Worm (Caenorhabditis elegans) whole organism, mixed stage, embryonic: ENCODE results near the gene msrp-3.
"Not testable (repeated sequence)": the region's sequence is repeated elsewhere in the genome, so short reads cannot be mapped to it uniquely, and the experiment has no call there.

Source experiments
- ces-1 ChIP-seq: fragments of 150-350 bp; optimal IDR thresholded peaks from 2 replicates; lab custom pipeline; 2014; ENCODE audit warnings: missing biosample characterization, missing genetic modification reagents, missing genetic modification characterization
- lin-13 ChIP-seq: fragments of 150-350 bp; optimal IDR thresholded peaks from 2 replicates; lab custom pipeline; 2014; ENCODE audit warnings: missing biosample characterization, missing genetic modification characterization
- snpc-4 ChIP-seq: fragments of 150-350 bp; optimal IDR thresholded peaks from 2 replicates; lab custom pipeline; 2014; ENCODE audit warnings: missing biosample characterization, missing genetic modification characterization

DNA sequence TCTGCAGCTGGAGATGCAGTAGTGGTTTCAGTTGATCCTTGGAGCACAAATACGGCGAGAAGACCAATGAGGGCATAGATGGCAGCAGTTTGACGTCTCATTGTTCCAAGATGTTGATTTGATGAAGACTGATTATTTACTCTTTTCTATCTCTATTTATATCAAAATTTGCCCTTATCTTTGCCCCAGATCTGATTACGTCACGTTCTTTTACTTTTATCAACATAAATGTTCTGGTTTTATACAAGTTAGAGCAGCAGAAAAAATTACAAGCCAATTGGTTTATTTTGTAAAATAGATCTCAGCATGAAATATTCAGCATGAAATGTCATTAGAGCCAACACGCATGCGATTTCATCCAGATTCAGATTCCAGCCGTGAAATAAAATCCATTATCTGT, 8.1 kb upstream of the msrp-3 start, which contains the start of gene msrp-4:
- TF ChIP-seq snpc-4 (tag; lab: Kevin White, UChicago); lin-13 (tag; lab: Kevin White, UChicago); ces-1 (GFP tag; lab: Kevin White, UChicago): not testable (repeated sequence)
